Worm (Caenorhabditis elegans): ENCODE data around the gene grl-21.

grl-21 gene

DNA sequence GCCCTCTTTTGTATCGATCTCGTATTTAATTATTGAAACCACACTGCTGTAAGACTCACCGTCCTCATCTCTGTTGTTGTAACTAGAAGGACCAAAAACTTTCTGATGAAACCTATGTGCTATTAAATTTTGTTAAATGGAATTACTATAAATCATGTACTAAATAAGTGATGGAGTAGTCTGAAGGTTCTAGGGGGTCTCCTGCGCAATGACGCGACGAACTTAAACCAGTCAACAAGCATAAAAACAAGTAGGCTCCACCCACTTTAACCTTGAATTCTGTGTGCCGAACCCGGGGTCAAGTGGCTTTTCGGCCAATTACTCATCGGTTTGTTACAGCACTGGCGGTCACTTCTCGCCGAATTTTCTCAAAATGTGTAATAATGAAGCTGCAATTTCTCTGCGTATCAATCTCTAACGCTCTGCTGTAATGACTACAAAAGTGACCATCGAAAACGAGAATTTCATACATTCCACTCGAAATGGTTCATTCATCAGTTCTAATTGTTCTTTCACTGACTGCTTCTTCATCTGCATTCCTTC lies at the start of gene grl-21:
Gene grl-21 (plus strand): TSS at position 464 of the 543 bp plus-strand sequence.
- TF ChIP-seq ama-1 (optimal IDR thresholded peaks at IDR 0.05) (peak; percentile 41), ceh-36 (tag; optimal IDR thresholded peaks at IDR 0.05) (no peak), hmbx-1 (tag; optimal IDR thresholded peaks at IDR 0.05) (no peak)

DNA sequence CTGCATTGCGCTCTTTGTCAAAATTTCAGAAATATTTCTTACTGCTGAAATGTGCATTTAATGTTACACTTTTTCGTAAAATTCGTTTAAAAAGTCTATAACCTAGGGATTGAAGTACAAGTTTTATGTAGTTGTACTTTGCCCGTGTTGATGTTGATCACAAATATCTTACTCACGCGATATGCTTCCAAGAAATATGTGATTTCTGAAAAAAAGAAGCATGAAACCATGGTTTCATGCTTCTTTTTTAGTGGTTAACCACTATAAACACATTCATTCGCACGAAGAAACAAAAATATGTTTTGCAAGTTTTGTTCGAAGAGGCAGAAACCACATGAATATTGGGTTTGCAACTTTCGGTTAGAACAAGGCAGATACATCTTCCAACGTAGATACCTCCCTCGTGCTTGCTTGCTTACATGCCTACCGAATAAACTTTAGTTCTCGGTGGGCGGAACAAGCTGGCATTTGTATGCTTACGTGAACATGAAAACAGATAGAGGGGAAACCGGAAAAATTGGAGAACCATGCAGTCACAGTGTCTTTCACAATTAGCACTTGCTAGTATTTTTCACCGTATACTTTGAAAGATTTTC lies 48.2 kb upstream of the grl-21 start, which contains the start of gene R102.3:
Gene R102.3 (plus strand): TSS at position 546 of the 596 bp plus-strand sequence.
- TF ChIP-seq ets-7 (tag; optimal IDR thresholded peaks at IDR 0.05) (no peak), hmbx-1 (tag; optimal IDR thresholded peaks at IDR 0.05) (no peak), B0310.2 (tag; optimal IDR thresholded peaks at IDR 0.05) (no peak), scrt-1 (GFP tag; IDR thresholded peaks at IDR 0.05) (no peak), hmg-4 (GFP tag; optimal IDR thresholded peaks at IDR 0.05) (no peak), sea-1 (GFP tag; conservative IDR thresholded peaks at IDR 0.05) (no peak)

- TF ChIP-seq tra-4 (tag; optimal IDR thresholded peaks at IDR 0.05), result no peak
- TF ChIP-seq hnd-1 (tag; optimal IDR thresholded peaks at IDR 0.05), result no peak
- no peak for TF ChIP-seq ets-7 (tag; optimal IDR thresholded peaks at IDR 0.05)
- TF ChIP-seq hmbx-1 (tag; optimal IDR thresholded peaks at IDR 0.05), result no peak
- no peak for TF ChIP-seq tbx-11 (GFP tag; IDR thresholded peaks at IDR 0.05)
- TF ChIP-seq F13C5.2 (tag; optimal IDR thresholded peaks at IDR 0.05), result no peak
- TF ChIP-seq tbx-37 (GFP tag; conservative IDR thresholded peaks at IDR 0.05), result no peak
- no peak for TF ChIP-seq ama-1 (optimal IDR thresholded peaks at IDR 0.05)
- no peak for TF ChIP-seq aly-1 (tag; optimal IDR thresholded peaks at IDR 0.05)
- TF ChIP-seq hmg-4 (GFP tag; optimal IDR thresholded peaks at IDR 0.05), result no peak
- TF ChIP-seq sea-1 (GFP tag; conservative IDR thresholded peaks at IDR 0.05), result no peak
Observed at ce11 chrIV:10690139-10690538, 47.1 kb upstream of the grl-21 start, which contains the start of gene R102.8. TSS of gene R102.8 (minus strand) at chrIV:10690239.

DNA sequence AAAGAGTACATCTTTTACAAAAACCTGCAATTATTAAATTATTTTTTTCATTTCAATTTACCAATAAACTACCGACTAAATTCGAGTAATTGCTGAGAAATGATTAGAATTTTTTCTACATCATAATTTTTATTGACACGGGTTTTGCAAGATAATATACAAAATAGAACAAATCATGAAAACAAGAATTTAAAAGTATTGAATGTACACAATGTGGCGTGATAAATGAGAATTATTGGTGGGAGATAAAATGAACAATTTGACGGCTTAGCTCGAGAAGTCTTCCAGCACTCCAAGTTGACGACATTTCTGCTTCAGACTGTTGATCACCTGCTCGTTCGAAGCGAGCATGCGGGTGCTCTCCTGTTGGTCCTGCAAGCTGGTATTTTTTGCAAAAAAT lies 42.1 kb upstream of the grl-21 start, which contains the start of gene R102.4:
Gene R102.4 (minus strand): TSS at position 101 of the 400 bp plus-strand sequence.
- TF ChIP-seq ets-7 (tag; optimal IDR thresholded peaks at IDR 0.05), result no peak
- TF ChIP-seq ceh-13 (GFP tag; optimal IDR thresholded peaks at IDR 0.05), result no peak
- TF ChIP-seq hmbx-1 (tag; optimal IDR thresholded peaks at IDR 0.05), result no peak
- TF ChIP-seq aly-1 (tag; optimal IDR thresholded peaks at IDR 0.05), result no peak
- no peak for TF ChIP-seq F13C5.2 (tag; optimal IDR thresholded peaks at IDR 0.05)
- no peak for TF ChIP-seq pes-1 (GFP tag; IDR thresholded peaks at IDR 0.05)
- no peak for TF ChIP-seq B0310.2 (tag; optimal IDR thresholded peaks at IDR 0.05)
- TF ChIP-seq tra-4 (tag; optimal IDR thresholded peaks at IDR 0.05), result no peak
- no peak for TF ChIP-seq ceh-36 (tag; optimal IDR thresholded peaks at IDR 0.05)
- TF ChIP-seq ama-1 (optimal IDR thresholded peaks at IDR 0.05), result no peak
- TF ChIP-seq tbx-37 (GFP tag; conservative IDR thresholded peaks at IDR 0.05), result no peak
- no peak for TF ChIP-seq scrt-1 (GFP tag; IDR thresholded peaks at IDR 0.05)
- TF ChIP-seq flt-1 (GFP tag; IDR thresholded peaks at IDR 0.05), result no peak

ce11 chrIV:10697022-10697979 lies 40.0 kb upstream of the grl-21 start, which contains the start of gene allo-1:
TSS of gene allo-1 (minus strand) at chrIV:10697072.
- TF ChIP-seq scrt-1 (GFP tag; IDR thresholded peaks at IDR 0.05), result no peak
- TF ChIP-seq tbx-11 (GFP tag; IDR thresholded peaks at IDR 0.05), result no peak
- no peak for TF ChIP-seq ceh-13 (GFP tag; optimal IDR thresholded peaks at IDR 0.05)
- TF ChIP-seq tra-4 (tag; optimal IDR thresholded peaks at IDR 0.05), result no peak

DNA sequence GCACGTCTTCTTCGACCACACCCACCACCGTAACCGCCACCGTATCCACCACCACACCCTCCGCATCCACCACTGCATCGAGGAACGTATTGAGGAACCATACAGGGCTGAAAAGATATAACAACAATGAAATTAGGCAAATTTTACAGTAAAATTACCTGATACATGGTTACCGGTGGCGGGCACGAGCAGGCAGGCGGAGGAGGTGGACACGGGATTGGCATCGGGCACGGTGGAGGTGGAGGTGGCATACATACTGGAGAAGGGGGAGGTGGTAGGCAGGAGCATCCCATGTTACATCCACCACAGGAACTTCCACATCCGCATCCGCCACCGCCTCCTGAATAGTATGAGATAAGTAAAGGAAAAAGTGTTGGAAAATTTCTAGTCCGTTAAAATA lies 38.8 kb upstream of the grl-21 start:
- TF ChIP-seq hmbx-1 (tag; optimal IDR thresholded peaks at IDR 0.05), result no peak
- no peak for TF ChIP-seq aly-1 (tag; optimal IDR thresholded peaks at IDR 0.05)

DNA sequence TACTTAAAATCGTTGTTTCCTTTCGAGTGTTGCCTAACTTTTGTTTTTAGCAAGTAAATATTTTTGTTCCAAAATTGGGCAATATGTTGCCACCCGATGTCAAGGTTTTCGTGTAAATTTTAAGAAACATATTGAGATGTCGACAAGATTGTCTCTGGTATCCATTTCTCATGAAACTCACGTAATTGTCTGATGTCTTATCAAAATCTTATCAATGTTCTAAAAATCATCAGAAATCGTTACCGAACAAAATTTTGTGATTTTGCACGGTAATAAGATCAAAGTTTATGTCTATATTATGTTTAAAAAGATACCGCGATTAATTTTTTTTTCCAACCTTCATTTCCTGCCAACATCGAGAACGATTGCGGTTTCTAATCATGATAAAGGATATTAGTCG lies 38.3 kb upstream of the grl-21 start:
- no peak for TF ChIP-seq ceh-13 (GFP tag; optimal IDR thresholded peaks at IDR 0.05)
- no peak for TF ChIP-seq F13C5.2 (tag; optimal IDR thresholded peaks at IDR 0.05)
- no peak for TF ChIP-seq hmbx-1 (tag; optimal IDR thresholded peaks at IDR 0.05)
- no peak for TF ChIP-seq aly-1 (tag; optimal IDR thresholded peaks at IDR 0.05)
- TF ChIP-seq tbx-11 (GFP tag; IDR thresholded peaks at IDR 0.05), result no peak
- TF ChIP-seq ama-1 (optimal IDR thresholded peaks at IDR 0.05), result no peak
- no peak for TF ChIP-seq tra-4 (tag; optimal IDR thresholded peaks at IDR 0.05)
- no peak for TF ChIP-seq pes-1 (GFP tag; IDR thresholded peaks at IDR 0.05)
- no peak for TF ChIP-seq ets-7 (tag; optimal IDR thresholded peaks at IDR 0.05)
- TF ChIP-seq ceh-36 (tag; optimal IDR thresholded peaks at IDR 0.05), result no peak
- TF ChIP-seq sea-1 (GFP tag; conservative IDR thresholded peaks at IDR 0.05), result no peak
- no peak for TF ChIP-seq hnd-1 (tag; optimal IDR thresholded peaks at IDR 0.05)
- TF ChIP-seq hmg-4 (GFP tag; optimal IDR thresholded peaks at IDR 0.05), result no peak
- no peak for TF ChIP-seq scrt-1 (GFP tag; IDR thresholded peaks at IDR 0.05)
- TF ChIP-seq B0310.2 (tag; optimal IDR thresholded peaks at IDR 0.05), result no peak

DNA sequence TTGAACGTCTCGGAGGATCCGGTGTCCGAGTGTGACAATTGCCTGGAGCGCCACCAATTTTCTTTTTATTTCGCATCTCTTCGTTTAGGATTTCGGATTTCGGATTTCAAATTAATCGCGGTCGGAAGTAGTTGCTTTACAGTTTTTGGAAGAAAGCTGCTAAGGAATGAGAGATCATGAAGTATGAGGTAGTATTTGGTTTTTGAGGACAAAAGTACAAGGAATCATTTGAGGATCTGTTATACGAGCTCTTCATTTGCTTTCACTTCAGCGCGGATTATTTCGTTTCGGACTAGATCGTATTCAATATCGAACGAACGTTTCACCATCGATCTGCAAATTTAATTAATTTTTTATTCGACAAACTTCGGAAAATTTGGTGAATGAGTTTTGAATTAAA lies 37.6 kb upstream of the grl-21 start, which contains the start of gene R102.11:
Gene R102.11 (minus strand): TSS at position 101 of the 400 bp plus-strand sequence.
- TF ChIP-seq pes-1 (GFP tag; IDR thresholded peaks at IDR 0.05) (no peak), scrt-1 (GFP tag; IDR thresholded peaks at IDR 0.05) (no peak), sea-1 (GFP tag; conservative IDR thresholded peaks at IDR 0.05) (no peak), hmbx-1 (tag; optimal IDR thresholded peaks at IDR 0.05) (no peak), B0310.2 (tag; optimal IDR thresholded peaks at IDR 0.05) (no peak), ceh-13 (GFP tag; optimal IDR thresholded peaks at IDR 0.05) (no peak), aly-1 (tag; optimal IDR thresholded peaks at IDR 0.05) (no peak), flt-1 (GFP tag; IDR thresholded peaks at IDR 0.05) (no peak)
